Worm (Caenorhabditis elegans): ENCODE data around the gene mdmh-35.

- TF ChIP-seq cog-1 (tag; optimal IDR thresholded peaks at IDR 0.05): no peak
- TF ChIP-seq med-1 (GFP tag; optimal IDR thresholded peaks at IDR 0.05; ENCODE audit: insufficient read depth): no peak
Measured at ce11 chrII:7854942-7855341, 577 bp downstream of the mdmh-35 start, which contains the start of gene mdt-10.
